Worm (Caenorhabditis elegans) whole organism, late embryonic: Measurements from ENCODE around the gene nhr-162.

Experiments used
- T23F11.4 ChIP-seq: fragments of 200-800 bp; sonication (Bioruptor generic); optimal IDR thresholded peaks from 2 replicates; lab custom pipeline; 2018; ENCODE audit warnings: mild to moderate bottlenecking, missing genetic modification characterization, missing compliant biosample characterization
- ahr-1 ChIP-seq: sonication (generic microtip); optimal IDR thresholded peaks from 2 replicates; lab custom pipeline; 2016; ENCODE audit warnings: missing genetic modification characterization, missing compliant biosample characterization
- ceh-18 ChIP-seq: sonication (generic microtip); optimal IDR thresholded peaks from 2 replicates; lab custom pipeline; 2016; ENCODE audit warnings: missing genetic modification characterization, missing compliant biosample characterization
- ceh-19 ChIP-seq: fragments of 200-800 bp; sonication (Bioruptor generic); optimal IDR thresholded peaks from 2 replicates; lab custom pipeline; 2018; ENCODE audit warnings: mild to moderate bottlenecking, missing genetic modification characterization, missing compliant biosample characterization
- ceh-2 ChIP-seq: sonication (generic microtip); optimal IDR thresholded peaks from 2 replicates; lab custom pipeline; 2016; ENCODE audit warnings: missing genotype, missing genetic modification characterization, missing compliant biosample characterization
- ceh-24 ChIP-seq: sonication (generic microtip); optimal IDR thresholded peaks from 2 replicates; lab custom pipeline; 2016; ENCODE audit warnings: mild to moderate bottlenecking, missing genetic modification characterization, missing compliant biosample characterization
- ceh-30 ChIP-seq: fragments of 150-350 bp; optimal IDR thresholded peaks from 2 replicates; lab custom pipeline; 2014; ENCODE audit warnings: missing biosample characterization, missing genetic modification characterization
- ceh-31 ChIP-seq: sonication (generic microtip); optimal IDR thresholded peaks from 2 replicates; lab custom pipeline; 2016; ENCODE audit warnings: missing genetic modification characterization, missing compliant biosample characterization
- ceh-45 ChIP-seq: fragments of 200-800 bp; sonication (Bioruptor generic); IDR thresholded peaks from 2 replicates; pipeline ENCODE4 v1.3.6; 2022; ENCODE audit warnings: missing genetic modification reagents, missing genetic modification characterization, missing compliant biosample characterization
- ceh-9 ChIP-seq: sonication (generic microtip); optimal IDR thresholded peaks from 2 replicates; lab custom pipeline; 2016; ENCODE audit warnings: mild to moderate bottlenecking, missing genetic modification characterization, inconsistent platforms, missing compliant biosample characterization
- dmd-4 ChIP-seq: sonication (generic microtip); optimal IDR thresholded peaks from 2 replicates; lab custom pipeline; 2016; ENCODE audit warnings: borderline replicate concordance, missing genetic modification characterization, missing compliant biosample characterization
- elt-2 ChIP-seq: sonication (generic microtip); optimal IDR thresholded peaks from 2 replicates; lab custom pipeline; 2016; ENCODE audit warnings: missing genetic modification reagents, missing genetic modification characterization, missing compliant biosample characterization
- elt-4 ChIP-seq: sonication (generic microtip); optimal IDR thresholded peaks from 2 replicates; lab custom pipeline; 2016; ENCODE audit warnings: missing genetic modification characterization, missing compliant biosample characterization
- ets-4 ChIP-seq: sonication (generic microtip); optimal IDR thresholded peaks from 2 replicates; lab custom pipeline; 2016; ENCODE audit warnings: missing genetic modification characterization, missing compliant biosample characterization
- eyg-1 ChIP-seq: sonication (generic microtip); optimal IDR thresholded peaks from 2 replicates; lab custom pipeline; 2016; ENCODE audit warnings: missing genotype, missing genetic modification characterization, missing compliant biosample characterization
- fax-1 ChIP-seq: sonication (generic microtip); optimal IDR thresholded peaks from 2 replicates; lab custom pipeline; 2016; ENCODE audit warnings: missing genotype, missing genetic modification characterization, missing compliant biosample characterization
- gmeb-2 ChIP-seq: sonication (generic microtip); optimal IDR thresholded peaks from 2 replicates; lab custom pipeline; 2016; ENCODE audit warnings: missing genetic modification characterization, inconsistent platforms, missing compliant biosample characterization
- hlh-15 ChIP-seq: sonication (generic microtip); optimal IDR thresholded peaks from 2 replicates; lab custom pipeline; 2016; ENCODE audit warnings: missing genetic modification characterization, missing compliant biosample characterization
- lim-6 ChIP-seq: sonication (generic microtip); optimal IDR thresholded peaks from 2 replicates; lab custom pipeline; 2016; ENCODE audit warnings: missing genetic modification characterization, missing compliant biosample characterization
- lin-11 ChIP-seq: fragments of 200-800 bp; sonication (Bioruptor generic); optimal IDR thresholded peaks from 2 replicates; lab custom pipeline; 2018; ENCODE audit warnings: mild to moderate bottlenecking, missing genetic modification characterization, missing compliant biosample characterization
- madf-2 ChIP-seq: sonication (generic microtip); optimal IDR thresholded peaks from 2 replicates; lab custom pipeline; 2017; ENCODE audit warnings: missing genetic modification characterization, missing compliant biosample characterization
- mec-3 ChIP-seq: sonication (generic microtip); optimal IDR thresholded peaks from 2 replicates; lab custom pipeline; 2016; ENCODE audit warnings: borderline replicate concordance, missing genetic modification characterization, missing compliant biosample characterization
- nhr-11 ChIP-seq: fragments of 150-350 bp; optimal IDR thresholded peaks from 2 replicates; lab custom pipeline; 2014; ENCODE audit warnings: missing biosample characterization, missing genetic modification characterization
- nhr-232 ChIP-seq: sonication (generic microtip); optimal IDR thresholded peaks from 2 replicates; lab custom pipeline; 2016; ENCODE audit warnings: missing genetic modification characterization, missing compliant biosample characterization
- odd-2 ChIP-seq: sonication (generic microtip); optimal IDR thresholded peaks from 2 replicates; lab custom pipeline; 2017; ENCODE audit warnings: antibody characterized with exemption, mild to moderate bottlenecking, missing genetic modification characterization, missing compliant biosample characterization
- pax-1 ChIP-seq: fragments of 150-350 bp; optimal IDR thresholded peaks from 2 replicates; lab custom pipeline; 2014; ENCODE audit warnings: missing biosample characterization, missing genetic modification characterization
- pha-2 ChIP-seq: sonication (generic microtip); optimal IDR thresholded peaks from 2 replicates; lab custom pipeline; 2017; ENCODE audit warnings: mild to moderate bottlenecking, missing genetic modification characterization, missing compliant biosample characterization
- pros-1 ChIP-seq: fragments of 150-350 bp; optimal IDR thresholded peaks from 2 replicates; lab custom pipeline; 2014; ENCODE audit warnings: missing biosample characterization, missing genetic modification reagents, missing genetic modification characterization
- ref-2 ChIP-seq: sonication (generic microtip); optimal IDR thresholded peaks from 2 replicates; lab custom pipeline; 2016; ENCODE audit warnings: missing genetic modification characterization, missing compliant biosample characterization
- rnt-1 ChIP-seq: sonication (generic microtip); optimal IDR thresholded peaks from 2 replicates; lab custom pipeline; 2016; ENCODE audit warnings: missing genetic modification characterization, missing compliant biosample characterization
- sox-2 ChIP-seq: fragments of 200-800 bp; sonication (Bioruptor generic); IDR thresholded peaks from 2 replicates; pipeline ENCODE4 v1.3.6; 2022; ENCODE audit warnings: missing genetic modification reagents, missing genetic modification characterization, missing compliant biosample characterization
- sox-4 ChIP-seq: sonication (generic microtip); optimal IDR thresholded peaks from 2 replicates; lab custom pipeline; 2017; ENCODE audit warnings: mild to moderate bottlenecking, missing genetic modification characterization, inconsistent platforms, missing compliant biosample characterization
- syd-9 ChIP-seq: sonication (generic microtip); optimal IDR thresholded peaks from 2 replicates; lab custom pipeline; 2016; ENCODE audit warnings: mild to moderate bottlenecking, missing genetic modification characterization, moderate library complexity, missing compliant biosample characterization
- zip-5 ChIP-seq: sonication (generic microtip); optimal IDR thresholded peaks from 2 replicates; lab custom pipeline; 2016; ENCODE audit warnings: missing genetic modification characterization, missing compliant biosample characterization

Gene nhr-162

ce11 chrV:6993999-6994398 is 2.3 kb upstream of the nhr-162 start:
- no peak for TF ChIP-seq madf-2
- TF ChIP-seq nhr-232 (tag; lab: Kevin White, UChicago), result no peak
- no peak for TF ChIP-seq hlh-15 (tag; lab: Kevin White, UChicago)
- TF ChIP-seq ceh-9 (tag; lab: Kevin White, UChicago), result no peak
- no peak for TF ChIP-seq lim-6 (tag; lab: Kevin White, UChicago)
- TF ChIP-seq zip-5 (tag; lab: Kevin White, UChicago), result no peak
- TF ChIP-seq pha-2 (tag; lab: Kevin White, UChicago), result no peak
- TF ChIP-seq fax-1 (tag; lab: Kevin White, UChicago), result no peak
- no peak for TF ChIP-seq ets-4 (tag; lab: Kevin White, UChicago)
- no peak for TF ChIP-seq lin-11 (tag; lab: Kevin White, UChicago)
- no peak for TF ChIP-seq ceh-24 (tag; lab: Kevin White, UChicago)
- no peak for TF ChIP-seq ceh-18 (tag; lab: Kevin White, UChicago)
- TF ChIP-seq eyg-1, result no peak

ce11 chrV:6989626-6990138 is 2.0 kb downstream of the nhr-162 start, which contains the start of gene nhr-140:
Gene nhr-140 (minus strand): TSS chrV:6989676.
- TF ChIP-seq sox-4 (no peak), elt-4 (no peak), odd-2 (tag; lab: Kevin White, UChicago) (no peak), nhr-11 (tag; lab: Kevin White, UChicago) (no peak), lin-11 (tag; lab: Kevin White, UChicago) (no peak), ceh-2 (tag; lab: Kevin White, UChicago) (no peak), ets-4 (tag; lab: Kevin White, UChicago) (no peak), dmd-4 (tag; lab: Kevin White, UChicago) (no peak), ceh-31 (no peak), ahr-1 (tag; lab: Kevin White, UChicago) (no peak)

- TF ChIP-seq T23F11.4 (GFP tag; lab: Kevin White, UChicago) (no peak), ref-2 (tag; lab: Kevin White, UChicago) (no peak), gmeb-2 (tag; lab: Kevin White, UChicago) (no peak), syd-9 (tag; lab: Kevin White, UChicago) (no peak)
These were observed 4.0 kb downstream of the nhr-162 start, which contains the start of gene nhr-139 for ce11 chrV:6987673-6988072. Gene nhr-139 (minus strand): TSS chrV:6987773.

DNA sequence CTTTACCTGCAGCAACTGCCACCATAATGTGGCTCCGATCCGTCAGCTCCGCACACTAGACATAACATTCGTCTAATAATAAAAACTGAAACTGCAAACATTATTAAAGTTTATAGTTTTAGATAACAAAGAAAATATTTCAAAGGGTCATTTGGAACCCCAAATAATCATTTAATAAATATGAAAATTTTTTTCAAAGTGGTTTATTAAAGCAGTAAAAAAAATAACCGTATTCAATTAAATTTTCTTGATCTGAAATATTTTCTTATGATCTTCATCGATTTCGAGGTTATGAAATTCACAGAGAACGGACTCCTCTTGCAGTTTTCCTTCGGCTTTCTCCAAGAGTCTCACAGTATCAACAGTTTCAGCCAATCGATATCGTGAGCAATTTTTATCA is 5.7 kb downstream of the nhr-162 start, which contains the start of gene nhr-163:
Gene nhr-163 (minus strand): TSS at position 101 of the 400 bp plus-strand sequence.
- TF ChIP-seq ahr-1 (tag; lab: Kevin White, UChicago) (no peak), rnt-1 (tag; lab: Kevin White, UChicago) (no peak), ceh-45 (GFP tag; lab: Robert Waterston, UW) (no peak), pha-2 (tag; lab: Kevin White, UChicago) (no peak), ceh-19 (no peak), ets-4 (tag; lab: Kevin White, UChicago) (no peak), sox-2 (GFP tag; lab: Robert Waterston, UW) (no peak), ceh-30 (tag; lab: Kevin White, UChicago) (no peak), pax-1 (tag; lab: Kevin White, UChicago) (no peak), ceh-31 (no peak), mec-3 (tag; lab: Kevin White, UChicago) (no peak), ref-2 (tag; lab: Kevin White, UChicago) (no peak), elt-2 (tag; lab: Kevin White, UChicago) (no peak)

DNA sequence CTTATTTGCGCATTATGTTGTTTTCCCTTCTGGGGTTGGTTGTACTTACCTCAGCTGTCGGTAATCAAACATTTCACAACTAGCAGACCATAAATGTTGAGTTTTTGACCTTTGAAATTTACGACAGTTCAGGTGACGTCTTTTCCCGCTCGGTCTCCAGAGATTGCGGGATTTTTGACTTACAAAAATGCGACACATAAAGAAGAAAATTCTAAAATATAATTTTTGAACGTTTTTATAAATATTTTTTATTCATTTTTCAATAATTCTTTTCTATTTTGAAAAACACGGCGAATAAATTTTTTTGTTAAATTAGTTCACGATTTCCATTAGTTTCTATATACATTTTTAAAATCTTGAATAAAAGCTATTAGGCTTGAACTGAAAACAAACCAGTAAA is 8.9 kb downstream of the nhr-162 start, which contains the start of gene nhr-161:
Gene nhr-161 (minus strand): TSS at position 101 of the 400 bp plus-strand sequence.
- TF ChIP-seq nhr-232 (tag; lab: Kevin White, UChicago) (no peak), lin-11 (tag; lab: Kevin White, UChicago) (no peak), pros-1 (no peak), elt-4 (no peak), pax-1 (tag; lab: Kevin White, UChicago) (no peak), pha-2 (tag; lab: Kevin White, UChicago) (no peak), ets-4 (tag; lab: Kevin White, UChicago) (no peak)
